Worm (Caenorhabditis elegans): ENCODE results near the gene lgc-46.

DNA sequence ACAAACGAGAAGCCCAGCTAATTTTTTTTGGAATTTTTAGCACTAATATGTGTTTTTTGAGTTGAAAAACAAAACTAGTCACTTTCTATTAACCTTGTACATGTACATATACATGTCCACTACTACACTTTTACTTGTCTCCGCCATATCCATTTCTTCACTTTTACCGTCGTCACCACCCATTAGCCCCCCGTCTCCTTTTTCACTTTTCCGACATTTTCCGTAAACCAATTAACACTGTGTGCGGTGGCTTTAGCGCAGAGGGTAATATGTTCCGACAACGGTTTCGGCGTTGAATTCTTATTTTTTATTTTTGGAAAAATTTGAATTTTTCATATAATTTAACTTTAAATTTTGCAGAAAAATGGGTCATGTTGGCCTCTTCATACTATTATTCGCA, 15.9 kb upstream of the lgc-46 start, which contains the start of gene cdh-12:
- TF ChIP-seq rnt-1 (tag; optimal IDR thresholded peaks at IDR 0.05) (no peak), pqm-1 (tag; optimal IDR thresholded peaks at IDR 0.05) (no peak), elt-3 (tag; optimal IDR thresholded peaks at IDR 0.05) (no peak), nhr-76 (tag; optimal IDR thresholded peaks at IDR 0.05) (no peak), unc-130 (tag; optimal IDR thresholded peaks at IDR 0.05) (no peak), lin-15B (tag; optimal IDR thresholded peaks at IDR 0.05) (no peak), efl-1 (optimal IDR thresholded peaks at IDR 0.05) (no peak), efl-1 (GFP tag; optimal IDR thresholded peaks at IDR 0.05 in 1 of 2) (no peak), tbx-2 (tag; optimal IDR thresholded peaks at IDR 0.05) (no peak), fos-1 (tag; optimal IDR thresholded peaks at IDR 0.05) (no peak), zip-4 (GFP tag; optimal IDR thresholded peaks at IDR 0.05) (no peak), nhr-11 (tag; optimal IDR thresholded peaks at IDR 0.05) (no peak)
